Fruit fly (Drosophila melanogaster): ENCODE measurements around the gene Wdr37.

Gene Wdr37

dm6 chr3R:18402549-18403429 lies at the start of gene Wdr37, which contains the start of gene koko:
Gene Wdr37, minus strand, starts transcription at chr3R:18402716.
Gene koko, plus strand, starts transcription at chr3R:18403026.
- TF ChIP-seq insv (optimal IDR thresholded peaks at IDR 0.05), result no peak
- no peak for TF ChIP-seq psq (optimal IDR thresholded peaks at IDR 0.05)
- no peak for TF ChIP-seq Myc (optimal IDR thresholded peaks at IDR 0.05)
- no peak for TF ChIP-seq Sin3A (optimal IDR thresholded peaks at IDR 0.05)
- no peak for TF ChIP-seq h (optimal IDR thresholded peaks at IDR 0.05)
- no peak for TF ChIP-seq ttk (optimal IDR thresholded peaks at IDR 0.05)

- TF ChIP-seq h (optimal IDR thresholded peaks at IDR 0.05) (no peak), Myc (optimal IDR thresholded peaks at IDR 0.05) (no peak), insv (optimal IDR thresholded peaks at IDR 0.05) (no peak), Sin3A (optimal IDR thresholded peaks at IDR 0.05) (no peak), ttk (optimal IDR thresholded peaks at IDR 0.05) (no peak), psq (optimal IDR thresholded peaks at IDR 0.05) (no peak)
Observed at dm6 chr3R:18449896-18450637, 47.6 kb upstream of the Wdr37 start.

dm6 chr3R:18449188-18449587 lies 46.7 kb upstream of the Wdr37 start:
- TF ChIP-seq Sin3A (optimal IDR thresholded peaks at IDR 0.05) (no peak), h (optimal IDR thresholded peaks at IDR 0.05) (no peak)

- TF ChIP-seq h (optimal IDR thresholded peaks at IDR 0.05), result no peak
- TF ChIP-seq Myc (optimal IDR thresholded peaks at IDR 0.05), result no peak
- no peak for TF ChIP-seq Sin3A (optimal IDR thresholded peaks at IDR 0.05)
- TF ChIP-seq insv (optimal IDR thresholded peaks at IDR 0.05), result no peak
- TF ChIP-seq psq (optimal IDR thresholded peaks at IDR 0.05), result no peak
- TF ChIP-seq ttk (optimal IDR thresholded peaks at IDR 0.05), result no peak
Observed at dm6 chr3R:18448059-18448979, 45.8 kb upstream of the Wdr37 start.

dm6 chr3R:18447146-18447773 lies 44.7 kb upstream of the Wdr37 start:
- TF ChIP-seq Sin3A (optimal IDR thresholded peaks at IDR 0.05), result no peak
- TF ChIP-seq h (optimal IDR thresholded peaks at IDR 0.05), result no peak
- TF ChIP-seq Myc (optimal IDR thresholded peaks at IDR 0.05), result no peak
- no peak for TF ChIP-seq ttk (optimal IDR thresholded peaks at IDR 0.05)
- peak; percentile 71 for TF ChIP-seq insv (optimal IDR thresholded peaks at IDR 0.05)

dm6 chr3R:18445148-18445843 lies 42.8 kb upstream of the Wdr37 start:
- TF ChIP-seq psq (optimal IDR thresholded peaks at IDR 0.05) (no peak), Sin3A (optimal IDR thresholded peaks at IDR 0.05) (no peak), insv (optimal IDR thresholded peaks at IDR 0.05) (no peak), ttk (optimal IDR thresholded peaks at IDR 0.05) (no peak), Myc (optimal IDR thresholded peaks at IDR 0.05) (no peak), h (optimal IDR thresholded peaks at IDR 0.05) (no peak)

dm6 chr3R:18443232-18443631 lies 40.7 kb upstream of the Wdr37 start:
- TF ChIP-seq psq (optimal IDR thresholded peaks at IDR 0.05), result no peak
- TF ChIP-seq Myc (optimal IDR thresholded peaks at IDR 0.05), result no peak
- TF ChIP-seq insv (optimal IDR thresholded peaks at IDR 0.05), result no peak
- no peak for TF ChIP-seq Sin3A (optimal IDR thresholded peaks at IDR 0.05)
- TF ChIP-seq h (optimal IDR thresholded peaks at IDR 0.05), result no peak
- TF ChIP-seq ttk (optimal IDR thresholded peaks at IDR 0.05), result no peak

dm6 chr3R:18438827-18439717 lies 36.6 kb upstream of the Wdr37 start:
- TF ChIP-seq insv (optimal IDR thresholded peaks at IDR 0.05) (no peak), psq (optimal IDR thresholded peaks at IDR 0.05) (no peak), ttk (optimal IDR thresholded peaks at IDR 0.05) (no peak)

dm6 chr3R:18438181-18438826 lies 35.8 kb upstream of the Wdr37 start:
- no peak for TF ChIP-seq psq (optimal IDR thresholded peaks at IDR 0.05)
- TF ChIP-seq Sin3A (optimal IDR thresholded peaks at IDR 0.05), result no peak
- no peak for TF ChIP-seq Myc (optimal IDR thresholded peaks at IDR 0.05)
- TF ChIP-seq ttk (optimal IDR thresholded peaks at IDR 0.05), result no peak
- TF ChIP-seq h (optimal IDR thresholded peaks at IDR 0.05), result no peak
- no peak for TF ChIP-seq insv (optimal IDR thresholded peaks at IDR 0.05)
